Worm (Caenorhabditis elegans) whole organism, L2 larva: ENCODE measurements around the gene F43C11.6.

Experiments
- ZK546.5 ChIP-seq: sonication (generic microtip); optimal IDR thresholded peaks from 2 replicates; lab custom pipeline; 2017; ENCODE audit warnings: missing biosample characterization, missing genetic modification characterization
- aly-2 ChIP-seq: fragments of 150-350 bp; optimal IDR thresholded peaks from 2 replicates; lab custom pipeline; 2014; ENCODE audit warnings: missing biosample characterization, missing genetic modification characterization
- lin-13 ChIP-seq: fragments of 150-350 bp; optimal IDR thresholded peaks from 2 replicates; lab custom pipeline; 2014; ENCODE audit warnings: missing biosample characterization, missing genetic modification reagents, missing genetic modification characterization
- mab-5 ChIP-seq: fragments of 150-350 bp; optimal IDR thresholded peaks from 2 replicates; lab custom pipeline; 2014; ENCODE audit warnings: missing biosample characterization, missing genetic modification characterization
- nhr-11 ChIP-seq: fragments of 150-350 bp; optimal IDR thresholded peaks from 2 replicates; lab custom pipeline; 2014; ENCODE audit warnings: missing biosample characterization, missing genetic modification characterization
- unc-62 ChIP-seq: fragments of 150-350 bp; optimal IDR thresholded peaks from 2 replicates; lab custom pipeline; 2014; ENCODE audit warnings: missing biosample characterization, missing genetic modification reagents, missing genetic modification characterization
- zag-1 ChIP-seq: fragments of 150-350 bp; optimal IDR thresholded peaks from 2 replicates; lab custom pipeline; 2014; ENCODE audit warnings: missing biosample characterization, missing genetic modification characterization

ce11 chrII:2372090-2372489, 29.9 kb downstream of the F43C11.6 start, which contains the start of gene F16G10.3:
- no peak for TF ChIP-seq unc-62
- TF ChIP-seq lin-13 (GFP tag; lab: Kevin White, UChicago) = no peak
- TF ChIP-seq nhr-11 (tag; lab: Kevin White, UChicago) = no peak
- no peak for TF ChIP-seq zag-1
- no peak for TF ChIP-seq aly-2
- no peak for TF ChIP-seq ZK546.5
- no peak for TF ChIP-seq mab-5 (tag; lab: Kevin White, UChicago)
